Worm (Caenorhabditis elegans): ENCODE data around the gene skn-1.

- no peak for TF ChIP-seq nhr-77 (tag; optimal IDR thresholded peaks at IDR 0.05)
- no peak for TF ChIP-seq snpc-4 (tag; optimal IDR thresholded peaks at IDR 0.05)
- no peak for TF ChIP-seq ama-1 (optimal IDR thresholded peaks at IDR 0.05)
- no peak for TF ChIP-seq pqm-1 (tag; optimal IDR thresholded peaks at IDR 0.05)
- no peak for TF ChIP-seq nhr-85 (tag)
- no peak for TF ChIP-seq ets-5 (GFP tag; IDR thresholded peaks at IDR 0.05)
These were observed 24.6 kb downstream of the skn-1 start, which contains the start of gene srd-13 for ce11 chrIV:5635551-5635950.
